Worm (Caenorhabditis elegans): ENCODE data around the gene ztf-9.

ce11 chrV:9680260-9680659, 11.7 kb downstream of the ztf-9 start:
- TF ChIP-seq sptf-1 (tag; optimal IDR thresholded peaks at IDR 0.05) (no peak), aha-1 (tag; optimal IDR thresholded peaks at IDR 0.05) (no peak)

All from whole organism, L1 larva.